Fruit fly (Drosophila melanogaster) whole organism, prepupa: ENCODE results near the gene CG42660.

Experiments used
- CG1621 ChIP-seq: fragments of 200-800 bp; sonication (Bioruptor generic); optimal IDR thresholded peaks from 3 replicates; lab custom pipeline; 2018; ENCODE audit warnings: missing biosample characterization, mild to moderate bottlenecking, missing genetic modification characterization
- CG16779 ChIP-seq: fragments of 200-800 bp; sonication (Bioruptor generic); optimal IDR thresholded peaks from 3 replicates; lab custom pipeline; 2017; ENCODE audit warnings: missing biosample characterization, mild to moderate bottlenecking, missing genetic modification characterization
- CG3919 ChIP-seq: fragments of 200-800 bp; sonication (Bioruptor generic); optimal IDR thresholded peaks from 3 replicates; lab custom pipeline; 2016; ENCODE audit warnings: missing biosample characterization, missing genetic modification characterization
- CG8319 ChIP-seq: fragments of 200-800 bp; sonication (Bioruptor generic); optimal IDR thresholded peaks from 3 replicates; lab custom pipeline; 2016; ENCODE audit warnings: missing biosample characterization, missing genetic modification characterization
- Eip75B ChIP-seq: fragments of 200-800 bp; sonication (Bioruptor generic); optimal IDR thresholded peaks from 3 replicates; lab custom pipeline; 2016; ENCODE audit warnings: missing biosample characterization, missing genetic modification characterization
- Hr39 ChIP-seq: fragments of 200-800 bp; sonication (Bioruptor generic); optimal IDR thresholded peaks from 2 replicates; lab custom pipeline; 2016; ENCODE audit warnings: missing biosample characterization, missing genetic modification characterization
- OdsH ChIP-seq: fragments of 200-800 bp; sonication (Bioruptor generic); optimal IDR thresholded peaks from 3 replicates; lab custom pipeline; 2016; ENCODE audit warnings: missing biosample characterization, missing genetic modification characterization
- acj6 ChIP-seq: fragments of 200-800 bp; sonication (Bioruptor generic); optimal IDR thresholded peaks from 3 replicates; lab custom pipeline; 2016; ENCODE audit warnings: missing biosample characterization, missing genetic modification characterization
- dac ChIP-seq: fragments of 200-800 bp; sonication (Bioruptor generic); optimal IDR thresholded peaks from 2 replicates; lab custom pipeline; 2017; ENCODE audit warnings: missing biosample characterization, mild to moderate bottlenecking, missing genetic modification characterization
- dsx ChIP-seq: fragments of 200-800 bp; optimal IDR thresholded peaks from 3 replicates; lab custom pipeline; 2019; ENCODE audit warnings: missing biosample characterization, mild to moderate bottlenecking, missing genetic modification characterization, moderate library complexity; ENCODE audit not compliant: poor library complexity, severe bottlenecking
- fd85E ChIP-seq: fragments of 200-800 bp; sonication (Bioruptor generic); optimal IDR thresholded peaks from 3 replicates; lab custom pipeline; 2016; ENCODE audit warnings: missing biosample characterization, missing genetic modification characterization
- svp ChIP-seq: fragments of 200-800 bp; sonication (Bioruptor generic); peaks from one replicate; lab custom pipeline; 2016; ENCODE audit warnings: missing biosample characterization, missing genetic modification characterization

DNA sequence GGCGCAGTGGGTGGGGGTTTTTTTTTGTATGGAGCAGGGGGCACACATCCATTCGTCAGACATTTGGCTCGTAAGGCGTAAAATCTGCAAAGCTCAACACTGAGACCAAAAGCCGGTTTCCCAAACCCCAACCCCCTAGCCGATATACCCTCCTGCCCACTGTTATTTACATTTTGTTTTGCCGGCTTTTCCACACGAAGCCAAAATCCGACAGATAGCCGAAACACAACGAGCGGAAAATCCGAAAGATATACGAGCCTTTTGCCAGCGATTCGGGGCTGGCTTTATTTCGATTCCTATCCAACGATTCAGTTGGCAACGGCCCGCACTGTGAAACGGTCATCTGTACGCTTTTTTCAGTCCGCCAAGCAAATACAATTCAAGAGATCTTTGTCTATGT is 41.8 kb upstream of the CG42660 start, which contains the start of gene CG42458:
- TF ChIP-seq fd85E (GFP tag; lab: Kevin White, UChicago) (no peak), Hr39 (no peak), CG8319 (GFP tag; lab: Kevin White, UChicago) (no peak), CG16779 (tag; lab: Kevin White, UChicago) (no peak), acj6 (GFP tag; lab: Kevin White, UChicago) (no peak), CG1621 (tag; lab: Kevin White, UChicago) (no peak), OdsH (GFP tag; lab: Kevin White, UChicago) (no peak), dac (GFP tag; lab: Kevin White, UChicago) (no peak), dsx (GFP tag; lab: Kevin White, UChicago) (no peak), svp (GFP tag; lab: Kevin White, UChicago) (no peak), Eip75B (no peak), CG3919 (no peak)
